Fruit fly (Drosophila melanogaster) whole organism, embryonic: ENCODE measurements around the gene CG6023.

Source experiments
- B-H1 ChIP-seq: fragments of 200-800 bp; sonication (Bioruptor generic); IDR thresholded peaks from 3 replicates; pipeline ENCODE4 v1.3.6; 2022; ENCODE audit warnings: missing biosample characterization, missing genetic modification characterization
- Blimp-1 ChIP-seq: fragments of 200-800 bp; sonication (Bioruptor generic); optimal IDR thresholded peaks from 3 replicates; lab custom pipeline; 2018; ENCODE audit warnings: missing biosample characterization, missing genetic modification characterization, mild to moderate bottlenecking, moderate library complexity, missing genetic modification reagents
- CG10209 ChIP-seq: fragments of 200-800 bp; sonication (Bioruptor generic); optimal IDR thresholded peaks from 3 replicates; lab custom pipeline; 2017; ENCODE audit warnings: missing biosample characterization, mild to moderate bottlenecking, missing genetic modification characterization, missing genetic modification reagents
- CG1024 ChIP-seq: fragments of 200-800 bp; sonication (Bioruptor generic); IDR thresholded peaks from 2 replicates; pipeline ENCODE4 v1.3.6; 2022; ENCODE audit warnings: missing biosample characterization, missing genetic modification characterization
- CG10654 ChIP-seq: fragments of 200-800 bp; sonication (Bioruptor generic); optimal IDR thresholded peaks from 2 replicates; lab custom pipeline; 2016; ENCODE audit warnings: missing biosample characterization, missing genetic modification characterization
- CG11247 ChIP-seq: fragments of 200-800 bp; sonication (Bioruptor generic); IDR thresholded peaks from 2 replicates; pipeline ENCODE4 v1.3.6; 2022; ENCODE audit warnings: missing biosample characterization, missing genetic modification characterization
- CG11504 ChIP-seq: fragments of 200-800 bp; sonication (Bioruptor generic); optimal IDR thresholded peaks from 3 replicates; lab custom pipeline; 2019; ENCODE audit warnings: missing biosample characterization, mild to moderate bottlenecking, missing genetic modification characterization, moderate library complexity
- CG12071 ChIP-seq: fragments of 200-800 bp; sonication (Bioruptor generic); optimal IDR thresholded peaks from 3 replicates; lab custom pipeline; 2018; ENCODE audit warnings: missing biosample characterization, mild to moderate bottlenecking, missing genetic modification characterization
- CG13424 ChIP-seq: fragments of 200-800 bp; sonication (Bioruptor generic); optimal IDR thresholded peaks from 2 replicates; lab custom pipeline; 2019; ENCODE audit warnings: missing biosample characterization, mild to moderate bottlenecking, missing genetic modification characterization, moderate library complexity
- CG14710 ChIP-seq: fragments of 200-800 bp; sonication (Bioruptor generic); optimal IDR thresholded peaks from 3 replicates; lab custom pipeline; 2019; ENCODE audit warnings: missing biosample characterization, mild to moderate bottlenecking, missing genetic modification characterization, moderate library complexity
- CG15011 ChIP-seq: fragments of 200-800 bp; sonication (Bioruptor generic); optimal IDR thresholded peaks from 3 replicates; lab custom pipeline; 2018; ENCODE audit warnings: missing biosample characterization, mild to moderate bottlenecking, missing genetic modification characterization
- CG31365 ChIP-seq: fragments of 200-800 bp; sonication (Bioruptor generic); optimal IDR thresholded peaks from 2 replicates; lab custom pipeline; 2018; ENCODE audit warnings: missing biosample characterization, mild to moderate bottlenecking, missing genetic modification characterization
- CG31388 ChIP-seq: fragments of 200-800 bp; sonication (Bioruptor generic); optimal IDR thresholded peaks from 2 replicates; lab custom pipeline; 2016; ENCODE audit warnings: missing biosample characterization, missing genetic modification characterization
- CG3726 ChIP-seq: fragments of 200-800 bp; sonication (Bioruptor generic); IDR thresholded peaks from 3 replicates; pipeline ENCODE4, ENCODE4 v1.3.6; 2022; ENCODE audit warnings: missing biosample characterization, missing genetic modification characterization
- CG4617 ChIP-seq: fragments of 200-800 bp; sonication (Bioruptor generic); optimal IDR thresholded peaks from 3 replicates; lab custom pipeline; 2016; ENCODE audit warnings: missing biosample characterization, missing genetic modification characterization, borderline replicate concordance
- CG4707 ChIP-seq: fragments of 200-800 bp; sonication (Bioruptor generic); optimal IDR thresholded peaks from 2 replicates; lab custom pipeline; 2018; ENCODE audit warnings: missing biosample characterization, mild to moderate bottlenecking, missing genetic modification characterization, moderate library complexity
- CG6765 ChIP-seq: fragments of 200-800 bp; sonication (Bioruptor generic); optimal IDR thresholded peaks from 3 replicates; lab custom pipeline; 2017; ENCODE audit warnings: missing biosample characterization, mild to moderate bottlenecking, missing genetic modification characterization
- CG8359 ChIP-seq: fragments of 200-800 bp; sonication (Bioruptor generic); optimal IDR thresholded peaks from 2 replicates; lab custom pipeline; 2017; ENCODE audit warnings: missing biosample characterization, mild to moderate bottlenecking, missing genetic modification characterization, borderline replicate concordance
- CG9437 ChIP-seq: fragments of 200-800 bp; sonication (Bioruptor generic); optimal IDR thresholded peaks from 2 replicates; lab custom pipeline; 2018; ENCODE audit warnings: missing biosample characterization, mild to moderate bottlenecking, missing genetic modification characterization
- CG9817 ChIP-seq: fragments of 200-800 bp; sonication (Bioruptor generic); optimal IDR thresholded peaks from 2 replicates; lab custom pipeline; 2018; ENCODE audit warnings: missing biosample characterization, mild to moderate bottlenecking, missing genetic modification characterization, moderate library complexity
- E2f2 ChIP-seq: fragments of 200-800 bp; sonication (Bioruptor generic); IDR thresholded peaks from 2 replicates; pipeline ENCODE4 v1.3.6; 2022; ENCODE audit warnings: missing biosample characterization, missing genetic modification characterization
- Gug ChIP-seq: fragments of 200-800 bp; sonication (Bioruptor generic); IDR thresholded peaks from 4 replicates; pipeline ENCODE4 v1.3.6; 2022; ENCODE audit warnings: missing biosample characterization, missing genetic modification characterization
- HLHmδ ChIP-seq: fragments of 200-800 bp; sonication (Bioruptor generic); optimal IDR thresholded peaks from 2 replicates; lab custom pipeline; 2018; ENCODE audit warnings: missing biosample characterization, mild to moderate bottlenecking, missing genetic modification characterization, moderate library complexity
- Hey ChIP-seq: fragments of 200-800 bp; sonication (Bioruptor generic); optimal IDR thresholded peaks from 3 replicates; lab custom pipeline; 2018; ENCODE audit warnings: missing biosample characterization, mild to moderate bottlenecking, missing genetic modification characterization
- Hr78 ChIP-seq, 2 experiments: fragments of 200-800 bp in 1 of 2; fragments of >200 bp in 1 of 2; sonication (Bioruptor generic) in 1 of 2; optimal IDR thresholded peaks; 2 replicates each; lab custom pipeline; 2017 to 2019; ENCODE audit warnings: missing biosample characterization in 2 of 2, missing genetic modification characterization in 2 of 2, mild to moderate bottlenecking in 1 of 2, moderate library complexity in 1 of 2
- Hsf ChIP-seq: fragments of 200-800 bp; sonication (Bioruptor generic); optimal IDR thresholded peaks from 3 replicates; lab custom pipeline; 2016; ENCODE audit warnings: missing biosample characterization, missing genetic modification characterization
- NK7.1 ChIP-seq: fragments of 200-800 bp; sonication (Bioruptor generic); optimal IDR thresholded peaks from 3 replicates; lab custom pipeline; 2016; ENCODE audit warnings: missing biosample characterization, missing genetic modification characterization
- Oli ChIP-seq: fragments of 200-800 bp; sonication (Bioruptor generic); optimal IDR thresholded peaks from 2 replicates; lab custom pipeline; 2018; ENCODE audit warnings: missing biosample characterization, mild to moderate bottlenecking, missing genetic modification characterization, moderate library complexity
- Pdp1 ChIP-seq, 2 experiments: fragments of 200-800 bp; sonication (Bioruptor generic); optimal IDR thresholded peaks; 3 replicates each; lab custom pipeline; 2016; ENCODE audit warnings: missing biosample characterization in 2 of 2, missing genetic modification characterization in 2 of 2, mild to moderate bottlenecking in 1 of 2, moderate library complexity in 1 of 2
- Side ChIP-seq: fragments of 200-800 bp; sonication (Bioruptor generic); optimal IDR thresholded peaks from 2 replicates; lab custom pipeline; 2016; ENCODE audit warnings: missing biosample characterization, missing genetic modification characterization
- Sox102F ChIP-seq: fragments of 200-800 bp; sonication (Bioruptor generic); optimal IDR thresholded peaks from 2 replicates; lab custom pipeline; 2018; ENCODE audit warnings: missing biosample characterization, mild to moderate bottlenecking, missing genetic modification characterization, moderate library complexity
- Tbp ChIP-seq: fragments of >200 bp; optimal IDR thresholded peaks from 2 replicates; lab custom pipeline; 2018; ENCODE audit warnings: missing biosample characterization, missing genetic modification characterization
- YL-1 ChIP-seq: fragments of 200-800 bp; sonication (Bioruptor generic); optimal IDR thresholded peaks from 3 replicates; lab custom pipeline; 2017; ENCODE audit warnings: missing biosample characterization, mild to moderate bottlenecking, missing genetic modification characterization
- aop ChIP-seq: fragments of 200-800 bp; sonication (Bioruptor generic); IDR thresholded peaks from 2 replicates; pipeline ENCODE4 v1.3.6; 2022; ENCODE audit warnings: missing biosample characterization, missing genetic modification characterization
- ci ChIP-seq: fragments of 200-800 bp; sonication (Bioruptor generic); IDR thresholded peaks from 3 replicates; pipeline ENCODE4 v1.3.6; 2022; ENCODE audit warnings: missing biosample characterization, missing genetic modification characterization
- crol ChIP-seq: fragments of 200-800 bp; sonication (Bioruptor generic); IDR thresholded peaks from 2 replicates; pipeline ENCODE4 v1.3.6; 2022; ENCODE audit warnings: missing biosample characterization, missing genetic modification characterization
- crp ChIP-seq, 2 experiments: fragments of 200-800 bp; sonication (Bioruptor generic); optimal IDR thresholded peaks; 2 replicates in 1 of 2; 3 replicates in 1 of 2; lab custom pipeline; 2017; ENCODE audit warnings: missing biosample characterization in 2 of 2, missing genetic modification characterization in 2 of 2, mild to moderate bottlenecking in 1 of 2, moderate library complexity in 1 of 2
- dati ChIP-seq: fragments of 200-800 bp; sonication (Bioruptor generic); IDR thresholded peaks from 2 replicates; pipeline ENCODE4 v1.3.6; 2022; ENCODE audit warnings: missing biosample characterization, missing genetic modification characterization
- ems ChIP-seq: fragments of 200-800 bp; sonication (Bioruptor generic); optimal IDR thresholded peaks from 3 replicates; lab custom pipeline; 2016; ENCODE audit warnings: missing biosample characterization, missing genetic modification characterization
- fd102C ChIP-seq: fragments of 200-800 bp; sonication (Bioruptor generic); optimal IDR thresholded peaks from 2 replicates; lab custom pipeline; 2018; ENCODE audit warnings: missing biosample characterization, mild to moderate bottlenecking, missing genetic modification characterization, moderate library complexity
- lab ChIP-seq: fragments of 200-800 bp; sonication (Bioruptor generic); optimal IDR thresholded peaks from 3 replicates; lab custom pipeline; 2017; ENCODE audit warnings: missing biosample characterization, missing genetic modification characterization, mild to moderate bottlenecking, moderate library complexity, missing genetic modification reagents
- luna ChIP-seq: fragments of 200-800 bp; sonication (Bioruptor generic); optimal IDR thresholded peaks from 2 replicates; lab custom pipeline; 2016; ENCODE audit warnings: missing biosample characterization, missing genetic modification characterization
- nau ChIP-seq: fragments of 200-800 bp; sonication (Bioruptor generic); optimal IDR thresholded peaks from 3 replicates; lab custom pipeline; 2017; ENCODE audit warnings: missing biosample characterization, mild to moderate bottlenecking, missing genetic modification characterization, missing genetic modification reagents
- otp ChIP-seq: fragments of 200-800 bp; sonication (Bioruptor generic); IDR thresholded peaks from 3 replicates; pipeline ENCODE4, ENCODE4 v1.3.6; 2022; ENCODE audit warnings: missing biosample characterization, missing genetic modification characterization
- pb ChIP-seq: fragments of 200-800 bp; sonication (Bioruptor generic); optimal IDR thresholded peaks from 3 replicates; lab custom pipeline; 2016; ENCODE audit warnings: missing biosample characterization, missing genetic modification characterization
- pum ChIP-seq: fragments of 200-800 bp; sonication (Bioruptor generic); optimal IDR thresholded peaks from 2 replicates; lab custom pipeline; 2016; ENCODE audit warnings: missing biosample characterization, missing genetic modification characterization
- salm ChIP-seq: fragments of 200-800 bp; sonication (Bioruptor generic); optimal IDR thresholded peaks from 2 replicates; lab custom pipeline; 2018; ENCODE audit warnings: missing biosample characterization, mild to moderate bottlenecking, missing genetic modification characterization
- sd ChIP-seq: fragments of 200-800 bp; sonication (Bioruptor generic); optimal IDR thresholded peaks from 3 replicates; lab custom pipeline; 2018; ENCODE audit warnings: missing biosample characterization, mild to moderate bottlenecking, missing genetic modification characterization, moderate library complexity
- tio ChIP-seq: fragments of 200-800 bp; sonication (Bioruptor generic); optimal IDR thresholded peaks from 2 replicates; lab custom pipeline; 2017; ENCODE audit warnings: missing biosample characterization, missing genetic modification characterization, inconsistent platforms
- trh ChIP-seq: fragments of 200-800 bp; sonication (Bioruptor generic); optimal IDR thresholded peaks from 2 replicates; lab custom pipeline; 2016; ENCODE audit warnings: missing biosample characterization, missing genetic modification characterization

CG6023 gene

dm6 chrX:18319912-18320520 lies 977 bp downstream of the CG6023 start (continued):
- TF ChIP-seq Oli (tag; lab: Kevin White, UChicago) = no peak
- no peak for TF ChIP-seq CG10654
- TF ChIP-seq CG4617 (GFP tag; lab: Kevin White, UChicago) = no peak
- TF ChIP-seq ems (GFP tag; lab: Kevin White, UChicago) = no peak
- TF ChIP-seq CG31388 (GFP tag; lab: Kevin White, UChicago) = no peak
- 0 out of 3 replicates have a peak, but pooled peaks have one; percentile 13 for TF ChIP-seq ci (GFP tag; lab: Robert Waterston, UW)
- no peak for TF ChIP-seq CG12071 (GFP tag; lab: Kevin White, UChicago)
- TF ChIP-seq Hr78 (GFP tag; optimal IDR thresholded peaks at IDR 0.05; lab: Kevin White, UChicago) = no peak
- TF ChIP-seq Hey (tag; lab: Kevin White, UChicago) = no peak
- peak; percentile 9 for TF ChIP-seq CG9437
- no peak for TF ChIP-seq CG8359 (GFP tag; lab: Kevin White, UChicago)
- TF ChIP-seq nau (GFP tag; lab: Kevin White, UChicago) = no peak
- TF ChIP-seq Hsf (GFP tag; lab: Kevin White, UChicago) = no peak
- TF ChIP-seq crol (GFP tag; lab: Robert Waterston, UW) = no peak
- TF ChIP-seq B-H1 (GFP tag; lab: Robert Waterston, UW) = no peak
- no peak for TF ChIP-seq NK7.1
- no peak for TF ChIP-seq aop (GFP tag; lab: Robert Waterston, UW)
- TF ChIP-seq Tbp (GFP tag; lab: Kevin White, UChicago) = no peak
- TF ChIP-seq CG3726 (GFP tag; lab: Robert Waterston, UW) = no peak
- no peak for TF ChIP-seq CG31365 (tag; lab: Kevin White, UChicago)
- TF ChIP-seq pb (GFP tag; lab: Kevin White, UChicago) = no peak
- peak; percentile 40 for TF ChIP-seq Sox102F
- no peak for TF ChIP-seq fd102C (GFP tag; lab: Kevin White, UChicago)
- TF ChIP-seq luna (GFP tag; lab: Kevin White, UChicago) = no peak
- TF ChIP-seq salm (tag; lab: Kevin White, UChicago) = no peak
- no peak for TF ChIP-seq lab (GFP tag; lab: Kevin White, UChicago)
- no peak for TF ChIP-seq Side (GFP tag; lab: Kevin White, UChicago)
- TF ChIP-seq CG1024 (GFP tag; lab: Robert Waterston, UW) = no peak
- peak in 1 of 2 experiments; percentile 45 for TF ChIP-seq crp (GFP tag; optimal IDR thresholded peaks at IDR 0.05; lab: Kevin White, UChicago)
- TF ChIP-seq Gug (GFP tag; lab: Robert Waterston, UW) = no peak
- TF ChIP-seq CG9817 (tag; lab: Kevin White, UChicago) = peak; percentile 17
- peak in 1 of 2 experiments; percentile 37 for TF ChIP-seq Pdp1 (GFP tag; optimal IDR thresholded peaks at IDR 0.05; lab: Kevin White, UChicago)
- no peak for TF ChIP-seq CG11247 (GFP tag; lab: Robert Waterston, UW)
- no peak for TF ChIP-seq dati (GFP tag; lab: Robert Waterston, UW)
- no peak for TF ChIP-seq pum (GFP tag; lab: Kevin White, UChicago)
- TF ChIP-seq CG6765 (GFP tag; lab: Kevin White, UChicago) = no peak
- no peak for TF ChIP-seq CG14710 (tag; lab: Kevin White, UChicago)
- TF ChIP-seq E2f2 (GFP tag; lab: Robert Waterston, UW) = no peak
- no peak for TF ChIP-seq trh
- no peak for TF ChIP-seq YL-1 (GFP tag; lab: Kevin White, UChicago)
- TF ChIP-seq HLHmδ (GFP tag; lab: Kevin White, UChicago) = no peak
- no peak for TF ChIP-seq tio (GFP tag; lab: Kevin White, UChicago)
- TF ChIP-seq Blimp-1 (GFP tag; lab: Kevin White, UChicago) = no peak
- peak; percentile 39 for TF ChIP-seq CG11504 (tag; lab: Kevin White, UChicago)
- TF ChIP-seq CG15011 (GFP tag; lab: Kevin White, UChicago) = no peak
- TF ChIP-seq CG4707 = no peak
- TF ChIP-seq sd = peak; percentile 85
- TF ChIP-seq otp (GFP tag; lab: Robert Waterston, UW) = no peak
- TF ChIP-seq CG13424 (tag; lab: Kevin White, UChicago) = no peak
- no peak for TF ChIP-seq CG10209 (GFP tag; lab: Kevin White, UChicago)
